Fruit fly (Drosophila melanogaster): Measurements from ENCODE around the gene Arp5.

Arp5 gene

dm6 chr3R:18167416-18168237, 17.7 kb upstream of the Arp5 start, which contains the start of gene wrd (continued):
- no peak for TF ChIP-seq CG2129 (GFP tag; IDR thresholded peaks at IDR 0.05; ENCODE audit: partially characterized antibody)
- no peak for TF ChIP-seq CG10147 (GFP tag; optimal IDR thresholded peaks at IDR 0.05)
- TF ChIP-seq run (tag; optimal IDR thresholded peaks at IDR 0.05), result no peak
- TF ChIP-seq CG7271 (tag; optimal IDR thresholded peaks at IDR 0.05), result no peak
- TF ChIP-seq Hr3 (GFP tag; optimal IDR thresholded peaks at IDR 0.05), result peak; percentile 28
- TF ChIP-seq HLHmδ (GFP tag; optimal IDR thresholded peaks at IDR 0.05), result no peak
- TF ChIP-seq CG4282 (GFP tag; optimal IDR thresholded peaks at IDR 0.05), result no peak
- TF ChIP-seq ind (GFP tag; optimal IDR thresholded peaks at IDR 0.05), result peak; percentile 47
- no peak for TF ChIP-seq ERR (GFP tag; optimal IDR thresholded peaks at IDR 0.05)
- TF ChIP-seq Bteb2 (GFP tag; optimal IDR thresholded peaks at IDR 0.05), result no peak
- peak; percentile 75 for TF ChIP-seq cg (GFP tag; optimal IDR thresholded peaks at IDR 0.05)
- TF ChIP-seq Dbx (GFP tag; IDR thresholded peaks at IDR 0.05), result no peak
- no peak for TF ChIP-seq sens-2 (GFP tag; IDR thresholded peaks at IDR 0.05)
- TF ChIP-seq Sry-β (GFP tag; optimal IDR thresholded peaks at IDR 0.05), result no peak
- no peak for TF ChIP-seq CG2202 (tag; optimal IDR thresholded peaks at IDR 0.05)
- TF ChIP-seq Drgx (GFP tag; IDR thresholded peaks at IDR 0.05), result no peak
- TF ChIP-seq Dll (GFP tag; IDR thresholded peaks at IDR 0.05; ENCODE audit: partially characterized antibody), result no peak
- no peak for TF ChIP-seq unpg (GFP tag; optimal IDR thresholded peaks at IDR 0.05)
- peak; percentile 6 for TF ChIP-seq kni (GFP tag; optimal IDR thresholded peaks at IDR 0.05)
- TF ChIP-seq Mad (GFP tag; optimal IDR thresholded peaks at IDR 0.05), result no peak
- TF ChIP-seq wek (GFP tag; optimal IDR thresholded peaks at IDR 0.05), result no peak
- TF ChIP-seq crp (GFP tag; optimal IDR thresholded peaks at IDR 0.05), result no peak
- TF ChIP-seq CG10209 (GFP tag; optimal IDR thresholded peaks at IDR 0.05), result no peak
- no peak for TF ChIP-seq ro (GFP tag; IDR thresholded peaks at IDR 0.05)
- peak; percentile 70 for TF ChIP-seq MESR4 (GFP tag; optimal IDR thresholded peaks at IDR 0.05)
- TF ChIP-seq CG13123 (GFP tag; optimal IDR thresholded peaks at IDR 0.05), result no peak
- TF ChIP-seq sc (optimal IDR thresholded peaks at IDR 0.05), result no peak
- TF ChIP-seq sc (GFP tag; optimal IDR thresholded peaks at IDR 0.05), result no peak
- TF ChIP-seq HLH54F (GFP tag; optimal IDR thresholded peaks at IDR 0.05), result no peak
- peak; percentile 12 for TF ChIP-seq CG4617 (GFP tag; optimal IDR thresholded peaks at IDR 0.05; ENCODE audit: borderline replicate concordance)
- no peak for TF ChIP-seq pnt (GFP tag; optimal IDR thresholded peaks at IDR 0.05)
- no peak for TF ChIP-seq Xrp1 (GFP tag; IDR thresholded peaks at IDR 0.05)
- TF ChIP-seq CG15479 (GFP tag; optimal IDR thresholded peaks at IDR 0.05), result peak; percentile 53
- no peak for TF ChIP-seq Hey (tag; optimal IDR thresholded peaks at IDR 0.05)
- no peak for TF ChIP-seq toy (GFP tag; IDR thresholded peaks at IDR 0.05)
- no peak for TF ChIP-seq gfzf (GFP tag; optimal IDR thresholded peaks at IDR 0.05)
- TF ChIP-seq fd96Cb (tag; optimal IDR thresholded peaks at IDR 0.05), result peak; percentile 25
- TF ChIP-seq Kr (GFP tag; optimal IDR thresholded peaks at IDR 0.05), result no peak
- TF ChIP-seq Blimp-1 (GFP tag; optimal IDR thresholded peaks at IDR 0.05), result no peak
- no peak for TF ChIP-seq CG6765 (GFP tag; optimal IDR thresholded peaks at IDR 0.05)
- TF ChIP-seq z (GFP tag; IDR thresholded peaks at IDR 0.05), result no peak
- no peak for TF ChIP-seq CG13894 (tag; optimal IDR thresholded peaks at IDR 0.05)
- no peak for TF ChIP-seq Aef1 (GFP tag; IDR thresholded peaks at IDR 0.05)
- TF ChIP-seq oc (tag; optimal IDR thresholded peaks at IDR 0.05), result no peak
- no peak for TF ChIP-seq CG1233 (GFP tag; optimal IDR thresholded peaks at IDR 0.05)
- no peak for TF ChIP-seq CG8388 (GFP tag; optimal IDR thresholded peaks at IDR 0.05)
- no peak for TF ChIP-seq CG30431 (GFP tag; optimal IDR thresholded peaks at IDR 0.05)
- TF ChIP-seq sqz (GFP tag; optimal IDR thresholded peaks at IDR 0.05), result no peak
- no peak for TF ChIP-seq tup (GFP tag; optimal IDR thresholded peaks at IDR 0.05)
